Fruit fly (Drosophila melanogaster) Kc167 (cell line): ENCODE results near the gene CG9586.

Experiments
- Myc ChIP-seq: fragments of >200 bp; optimal IDR thresholded peaks from 2 replicates; lab custom pipeline; 2017; ENCODE audit warnings: missing external identifiers
- Sin3A ChIP-seq: fragments of >200 bp; optimal IDR thresholded peaks from 2 replicates; lab custom pipeline; 2018; ENCODE audit warnings: missing external identifiers
- h ChIP-seq: fragments of >200 bp; optimal IDR thresholded peaks from 3 replicates; lab custom pipeline; 2018; ENCODE audit warnings: missing external identifiers
- insv ChIP-seq: fragments of >200 bp; optimal IDR thresholded peaks from 3 replicates; lab custom pipeline; 2018; ENCODE audit warnings: missing external identifiers
- psq ChIP-seq: fragments of >200 bp; optimal IDR thresholded peaks from 2 replicates; lab custom pipeline; 2017; ENCODE audit warnings: missing external identifiers
- ttk ChIP-seq: sonication (Bioruptor generic); optimal IDR thresholded peaks from 2 replicates; lab custom pipeline; 2017; ENCODE audit warnings: missing external identifiers

The CG9586 gene

dm6 chr2L:9166399-9166980 is at the start of gene CG9586, which contains the start of gene tai:
Gene CG9586 (minus strand): TSS chr2L:9166514.
Gene tai (plus strand): TSS chr2L:9166778.
- TF ChIP-seq Myc (lab: Kevin White, UChicago) (no peak), psq (lab: Kevin White, UChicago) (no peak)

dm6 chr2L:9215899-9216298 is 49.6 kb upstream of the CG9586 start:
- TF ChIP-seq insv (lab: Kevin White, UChicago): no peak
- no peak for TF ChIP-seq h (lab: Kevin White, UChicago)
- no peak for TF ChIP-seq Sin3A (lab: Kevin White, UChicago)
- TF ChIP-seq ttk (lab: Kevin White, UChicago): no peak
- no peak for TF ChIP-seq psq (lab: Kevin White, UChicago)
- no peak for TF ChIP-seq Myc (lab: Kevin White, UChicago)

- TF ChIP-seq Sin3A (lab: Kevin White, UChicago) (no peak), psq (lab: Kevin White, UChicago) (no peak), h (lab: Kevin White, UChicago) (no peak), insv (lab: Kevin White, UChicago) (no peak), Myc (lab: Kevin White, UChicago) (no peak), ttk (lab: Kevin White, UChicago) (no peak)
Observed at dm6 chr2L:9213626-9214025, 47.3 kb upstream of the CG9586 start.

dm6 chr2L:9210864-9211701 is 44.8 kb upstream of the CG9586 start:
- TF ChIP-seq Myc (lab: Kevin White, UChicago) (no peak), psq (lab: Kevin White, UChicago) (no peak), Sin3A (lab: Kevin White, UChicago) (no peak), h (lab: Kevin White, UChicago) (no peak), ttk (lab: Kevin White, UChicago) (no peak), insv (lab: Kevin White, UChicago) (no peak)

dm6 chr2L:9207133-9207532 is 40.8 kb upstream of the CG9586 start:
- TF ChIP-seq ttk (lab: Kevin White, UChicago) (no peak), insv (lab: Kevin White, UChicago) (no peak), Sin3A (lab: Kevin White, UChicago) (no peak), psq (lab: Kevin White, UChicago) (no peak), Myc (lab: Kevin White, UChicago) (no peak), h (lab: Kevin White, UChicago) (no peak)

- no peak for TF ChIP-seq Sin3A (lab: Kevin White, UChicago)
- no peak for TF ChIP-seq ttk (lab: Kevin White, UChicago)
- TF ChIP-seq Myc (lab: Kevin White, UChicago): no peak
- no peak for TF ChIP-seq h (lab: Kevin White, UChicago)
- no peak for TF ChIP-seq insv (lab: Kevin White, UChicago)
Observed at dm6 chr2L:9206401-9206800, 40.1 kb upstream of the CG9586 start.

dm6 chr2L:9205133-9205615 is 38.9 kb upstream of the CG9586 start:
- TF ChIP-seq psq (lab: Kevin White, UChicago): no peak
- TF ChIP-seq insv (lab: Kevin White, UChicago): no peak
- TF ChIP-seq ttk (lab: Kevin White, UChicago): no peak
- no peak for TF ChIP-seq Myc (lab: Kevin White, UChicago)
- TF ChIP-seq Sin3A (lab: Kevin White, UChicago): no peak
- no peak for TF ChIP-seq h (lab: Kevin White, UChicago)

- TF ChIP-seq psq (lab: Kevin White, UChicago) (no peak), h (lab: Kevin White, UChicago) (no peak), ttk (lab: Kevin White, UChicago) (no peak), insv (lab: Kevin White, UChicago) (no peak), Sin3A (lab: Kevin White, UChicago) (no peak), Myc (lab: Kevin White, UChicago) (no peak)
Observed at dm6 chr2L:9203401-9203800, 37.1 kb upstream of the CG9586 start.

dm6 chr2L:9198340-9198887 is 32.1 kb upstream of the CG9586 start:
- TF ChIP-seq h (lab: Kevin White, UChicago): no peak
- no peak for TF ChIP-seq Myc (lab: Kevin White, UChicago)
- no peak for TF ChIP-seq Sin3A (lab: Kevin White, UChicago)
- TF ChIP-seq ttk (lab: Kevin White, UChicago): no peak
- TF ChIP-seq psq (lab: Kevin White, UChicago): no peak
- no peak for TF ChIP-seq insv (lab: Kevin White, UChicago)

dm6 chr2L:9194663-9195062 is 28.3 kb upstream of the CG9586 start:
- no peak for TF ChIP-seq insv (lab: Kevin White, UChicago)
- TF ChIP-seq psq (lab: Kevin White, UChicago): no peak
- TF ChIP-seq Sin3A (lab: Kevin White, UChicago): no peak
- TF ChIP-seq ttk (lab: Kevin White, UChicago): no peak
- TF ChIP-seq h (lab: Kevin White, UChicago): no peak
- TF ChIP-seq Myc (lab: Kevin White, UChicago): no peak

dm6 chr2L:9193672-9194071 is 27.4 kb upstream of the CG9586 start:
- TF ChIP-seq Sin3A (lab: Kevin White, UChicago) (no peak), h (lab: Kevin White, UChicago) (no peak), ttk (lab: Kevin White, UChicago) (no peak), insv (lab: Kevin White, UChicago) (no peak), psq (lab: Kevin White, UChicago) (no peak), Myc (lab: Kevin White, UChicago) (no peak)
